Fruit fly (Drosophila melanogaster) whole organism, pupa: Measurements from ENCODE around the gene CG42764.

ENCODE experiments used
- CG12605 ChIP-seq: fragments of 200-800 bp; sonication (Bioruptor generic); IDR thresholded peaks from 2 replicates; pipeline ENCODE4 v1.3.6; 2022; ENCODE audit warnings: missing biosample characterization, missing genetic modification characterization
- CG32121 ChIP-seq: fragments of 200-800 bp; sonication (Bioruptor generic); IDR thresholded peaks from 2 replicates; pipeline ENCODE4 v1.3.6; 2022; ENCODE audit warnings: missing biosample characterization, missing genetic modification characterization
- CG4496 ChIP-seq: fragments of 200-800 bp; sonication (Bioruptor generic); IDR thresholded peaks from 3 replicates; pipeline ENCODE4 v1.3.6; 2022; ENCODE audit warnings: missing biosample characterization, missing genetic modification characterization
- CG8301 ChIP-seq: fragments of 200-800 bp; sonication (Bioruptor generic); optimal IDR thresholded peaks from 2 replicates; lab custom pipeline; 2018; ENCODE audit warnings: missing biosample characterization, mild to moderate bottlenecking, missing genetic modification characterization
- Ets98B ChIP-seq: fragments of 200-800 bp; sonication (Bioruptor generic); IDR thresholded peaks from 2 replicates; pipeline ENCODE4 v1.3.6; 2022; ENCODE audit warnings: missing biosample characterization, missing genetic modification characterization
- Pif1A ChIP-seq: fragments of 200-800 bp; sonication (Bioruptor generic); optimal IDR thresholded peaks from 3 replicates; lab custom pipeline; 2016; ENCODE audit warnings: missing biosample characterization, missing genetic modification characterization
- gl ChIP-seq: fragments of 200-800 bp; sonication (Bioruptor generic); optimal IDR thresholded peaks from 2 replicates; lab custom pipeline; 2018; ENCODE audit warnings: missing biosample characterization, mild to moderate bottlenecking, missing genetic modification characterization
- rn ChIP-seq: fragments of 200-800 bp; sonication (Bioruptor generic); IDR thresholded peaks from 2 replicates; pipeline ENCODE4 v1.3.6; 2022; ENCODE audit warnings: missing biosample characterization, missing genetic modification characterization

DNA sequence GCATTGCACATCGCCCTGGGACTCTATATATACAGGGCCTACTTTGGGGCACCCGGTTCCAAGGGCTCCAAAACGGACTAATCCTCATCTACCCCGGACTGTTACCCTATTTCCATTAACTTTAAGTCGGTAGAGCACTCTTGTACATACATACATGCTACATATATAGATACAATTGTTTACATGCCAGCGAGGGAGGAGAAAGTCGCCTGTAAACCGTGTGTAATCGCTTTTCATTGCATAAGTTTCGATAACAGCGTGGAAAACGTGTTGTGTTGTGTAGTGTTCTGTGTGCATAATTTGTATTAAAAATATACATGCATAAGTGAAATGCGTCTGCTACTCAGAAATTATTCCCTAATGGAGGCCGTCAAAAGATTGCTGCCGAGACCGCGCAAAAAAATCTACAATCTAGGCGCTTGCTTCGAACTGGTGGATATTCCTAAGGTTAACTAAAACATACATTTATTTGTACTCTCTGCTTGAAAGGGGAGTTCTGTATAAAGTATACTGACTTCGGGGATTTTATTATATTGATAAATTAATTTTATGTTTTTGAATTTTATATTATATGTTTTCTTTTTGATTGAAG lies 8.5 kb upstream of the CG42764 start, which contains the start of gene isoQC:
- TF ChIP-seq CG12605 (GFP tag; lab: Robert Waterston, UW) (no peak), rn (GFP tag; lab: Robert Waterston, UW) (no peak), Pif1A (GFP tag; lab: Kevin White, UChicago) (no peak), CG8301 (no peak), CG32121 (GFP tag; lab: Robert Waterston, UW) (no peak), gl (tag; lab: Kevin White, UChicago) (no peak), CG4496 (GFP tag; lab: Robert Waterston, UW) (no peak), Ets98B (GFP tag; lab: Robert Waterston, UW) (no peak)
